Worm (Caenorhabditis elegans) whole organism, L4 larva: ENCODE results near the gene Y75B8A.6.

Experiments
- ama-1 ChIP-seq: fragments of 150-350 bp; optimal IDR thresholded peaks from 2 replicates; lab custom pipeline; 2014; ENCODE audit warnings: inconsistent platforms, mixed read lengths
- fos-1 ChIP-seq: fragments of 150-350 bp; optimal IDR thresholded peaks from 2 replicates; lab custom pipeline; 2014; ENCODE audit warnings: missing biosample characterization, missing genetic modification characterization
- nhr-25 ChIP-seq: sonication (generic microtip); optimal IDR thresholded peaks from 2 replicates; lab custom pipeline; 2017; ENCODE audit warnings: missing genetic modification characterization, mild to moderate bottlenecking, missing compliant biosample characterization, antibody characterized with exemption, moderate library complexity, borderline replicate concordance; ENCODE audit not compliant: insufficient read depth
- spr-1 ChIP-seq: sonication (generic microtip); optimal IDR thresholded peaks from 2 replicates; lab custom pipeline; 2016; ENCODE audit warnings: mild to moderate bottlenecking, missing genetic modification characterization, missing compliant biosample characterization
- zip-2 ChIP-seq: fragments of 150-350 bp; optimal IDR thresholded peaks from 2 replicates; lab custom pipeline; 2014; ENCODE audit warnings: missing biosample characterization, missing genetic modification characterization

ce11 chrIII:12092595-12092994 is 37.5 kb downstream of the Y75B8A.6 start:
- TF ChIP-seq zip-2 (tag; lab: Kevin White, UChicago) (no peak), nhr-25 (tag; lab: Kevin White, UChicago) (no peak), ama-1 (no peak), spr-1 (no peak), fos-1 (tag; lab: Kevin White, UChicago) (no peak)
